Worm (Caenorhabditis elegans): ENCODE results near the gene unc-98.

Gene unc-98

ce11 chrX:7523799-7524198 lies 49.6 kb downstream of the unc-98 start:
- TF ChIP-seq T22C8.4 (GFP tag; IDR thresholded peaks at IDR 0.05): no peak

ce11 chrX:7522595-7522994 lies 50.8 kb downstream of the unc-98 start:
- TF ChIP-seq ztf-29 (GFP tag; IDR thresholded peaks at IDR 0.05) (no peak), klf-2 (GFP tag; conservative IDR thresholded peaks at IDR 0.05) (no peak), tab-1 (GFP tag; IDR thresholded peaks at IDR 0.05) (no peak), ztf-23 (GFP tag; IDR thresholded peaks at IDR 0.05) (no peak), flt-1 (GFP tag; IDR thresholded peaks at IDR 0.05) (no peak), cog-1 (tag; optimal IDR thresholded peaks at IDR 0.05) (no peak), med-1 (GFP tag; optimal IDR thresholded peaks at IDR 0.05; ENCODE audit: insufficient read depth) (no peak), ref-1 (GFP tag; conservative IDR thresholded peaks at IDR 0.05) (no peak), T22C8.4 (GFP tag; IDR thresholded peaks at IDR 0.05) (no peak)
